Worm (Caenorhabditis elegans) whole organism, mixed stage, embryonic: ENCODE measurements around the gene fbxo-11.2.

Experiments
- elt-3 ChIP-seq: fragments of 150-350 bp; optimal IDR thresholded peaks from 2 replicates; lab custom pipeline; 2014; ENCODE audit warnings: missing biosample characterization, missing genetic modification characterization
- snpc-4 ChIP-seq: fragments of 150-350 bp; optimal IDR thresholded peaks from 2 replicates; lab custom pipeline; 2014; ENCODE audit warnings: missing biosample characterization, missing genetic modification characterization

DNA sequence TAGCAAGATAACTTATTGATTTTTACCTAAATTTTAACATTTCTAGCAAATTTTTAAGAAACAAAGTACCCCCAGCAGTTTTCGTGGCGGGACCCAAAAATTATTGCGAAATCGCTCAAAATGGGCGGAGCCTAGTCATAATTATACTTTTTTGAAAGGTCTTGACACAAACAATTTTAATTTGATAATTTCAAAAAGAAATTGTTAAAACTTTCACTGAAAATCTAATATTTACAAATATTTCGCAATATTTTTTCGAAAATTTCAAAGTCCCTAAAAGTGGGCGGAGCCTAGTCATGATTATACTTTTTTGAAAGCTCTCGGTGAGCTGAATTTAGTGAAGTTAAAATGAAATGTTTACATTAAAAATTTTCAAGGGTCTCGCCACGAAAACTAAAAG lies 48.6 kb downstream of the fbxo-11.2 start:
- TF ChIP-seq elt-3 (no peak), snpc-4 (no peak)
